Fruit fly (Drosophila melanogaster) whole organism, embryonic: ENCODE data around the gene CG18563.

Source experiments
- Adf1 ChIP-seq: fragments of 200-800 bp; sonication (Bioruptor generic); IDR thresholded peaks from 2 replicates; pipeline ENCODE4 v1.3.6; 2022; ENCODE audit warnings: missing biosample characterization, missing genetic modification characterization
- Aef1 ChIP-seq: fragments of 200-800 bp; sonication (Bioruptor generic); IDR thresholded peaks from 3 replicates; pipeline ENCODE4 v1.3.6; 2022; ENCODE audit warnings: missing biosample characterization, missing genetic modification characterization
- B-H2 ChIP-seq: fragments of 200-800 bp; sonication (Bioruptor generic); optimal IDR thresholded peaks from 2 replicates; lab custom pipeline; 2018; ENCODE audit warnings: missing biosample characterization, mild to moderate bottlenecking, missing genetic modification characterization
- CG10366 ChIP-seq: fragments of 200-800 bp; sonication (Bioruptor generic); IDR thresholded peaks from 2 replicates; pipeline ENCODE4 v1.3.6; 2022; ENCODE audit warnings: missing biosample characterization, missing genetic modification characterization
- CG11398 ChIP-seq: fragments of 200-800 bp; sonication (Bioruptor generic); optimal IDR thresholded peaks from 2 replicates; lab custom pipeline; 2016; ENCODE audit warnings: missing biosample characterization, missing genetic modification characterization
- CG12659 ChIP-seq: fragments of 200-800 bp; sonication (Bioruptor generic); optimal IDR thresholded peaks from 3 replicates; lab custom pipeline; 2017; ENCODE audit warnings: mild to moderate bottlenecking, missing biosample characterization, missing genetic modification reagents, missing genetic modification characterization
- CG13894 ChIP-seq: fragments of 200-800 bp; sonication (Bioruptor generic); optimal IDR thresholded peaks from 3 replicates; lab custom pipeline; 2018; ENCODE audit warnings: missing biosample characterization, mild to moderate bottlenecking, missing genetic modification characterization, moderate library complexity
- CG18011 ChIP-seq: fragments of 200-800 bp; sonication (Bioruptor generic); optimal IDR thresholded peaks from 2 replicates; lab custom pipeline; 2017; ENCODE audit warnings: missing biosample characterization, missing genetic modification characterization, mild to moderate bottlenecking, moderate library complexity, missing genotype
- CG2120 ChIP-seq: fragments of 200-800 bp; sonication (Bioruptor generic); optimal IDR thresholded peaks from 3 replicates; lab custom pipeline; 2016; ENCODE audit warnings: missing biosample characterization, missing genetic modification characterization
- CG3163 ChIP-seq: fragments of 200-800 bp; sonication (Bioruptor generic); optimal IDR thresholded peaks from 3 replicates; lab custom pipeline; 2016; ENCODE audit warnings: missing biosample characterization, missing genetic modification characterization
- CG42726 ChIP-seq: fragments of 200-800 bp; sonication (Bioruptor generic); IDR thresholded peaks from 2 replicates; pipeline ENCODE4 v1.3.6; 2022; ENCODE audit warnings: missing biosample characterization, missing genetic modification characterization; ENCODE audit not compliant: partially characterized antibody
- CG4424 ChIP-seq: fragments of 200-800 bp; sonication (Bioruptor generic); optimal IDR thresholded peaks from 3 replicates; lab custom pipeline; 2016; ENCODE audit warnings: missing biosample characterization, missing genetic modification characterization
- CG6254 ChIP-seq: fragments of 200-800 bp; sonication (Bioruptor generic); optimal IDR thresholded peaks from 3 replicates; lab custom pipeline; 2017; ENCODE audit warnings: mild to moderate bottlenecking, missing biosample characterization, missing genetic modification reagents, missing genetic modification characterization
- CG7745 ChIP-seq: fragments of 200-800 bp; sonication (Bioruptor generic); optimal IDR thresholded peaks from 2 replicates; lab custom pipeline; 2018; ENCODE audit warnings: missing biosample characterization, mild to moderate bottlenecking, missing genetic modification characterization, moderate library complexity
- CG9797 ChIP-seq: fragments of 200-800 bp; sonication (Bioruptor generic); optimal IDR thresholded peaks from 3 replicates; lab custom pipeline; 2018; ENCODE audit warnings: missing biosample characterization, mild to moderate bottlenecking, missing genetic modification characterization
- CrebB ChIP-seq: fragments of 200-800 bp; sonication (Bioruptor generic); optimal IDR thresholded peaks from 3 replicates; lab custom pipeline; 2018; ENCODE audit warnings: missing biosample characterization, mild to moderate bottlenecking, missing genetic modification characterization
- D ChIP-seq, 2 experiments: fragments of 200-800 bp in 1 of 2; fragments of >200 bp in 1 of 2; sonication (Bioruptor generic) in 1 of 2; optimal IDR thresholded peaks; 2 replicates in 1 of 2; 3 replicates in 1 of 2; lab custom pipeline; 2017; ENCODE audit warnings: mild to moderate bottlenecking in 1 of 2, missing biosample characterization in 1 of 2, missing genetic modification characterization in 1 of 2, missing genetic modification reagents in 1 of 2
- HmgZ ChIP-seq: fragments of 200-800 bp; sonication (Bioruptor generic); optimal IDR thresholded peaks from 2 replicates; lab custom pipeline; 2018; ENCODE audit warnings: missing biosample characterization, mild to moderate bottlenecking, missing genetic modification characterization
- MBD-R2 ChIP-seq: fragments of 200-800 bp; sonication (Bioruptor generic); IDR thresholded peaks from 2 replicates; pipeline ENCODE4 v1.3.6; 2022; ENCODE audit warnings: missing biosample characterization, missing genetic modification characterization
- NFAT ChIP-seq: fragments of 200-800 bp; sonication (Bioruptor generic); IDR thresholded peaks from 2 replicates; pipeline ENCODE4 v1.3.6; 2022; ENCODE audit warnings: missing biosample characterization, missing genetic modification characterization
- Sry-δ ChIP-seq: fragments of 200-800 bp; sonication (Bioruptor generic); optimal IDR thresholded peaks from 2 replicates; lab custom pipeline; 2016; ENCODE audit warnings: missing biosample characterization, missing genetic modification characterization
- Stat92E ChIP-seq, 3 experiments: fragments of >200 bp in 2 of 3; fragments of 200-800 bp in 1 of 3; sonication (Bioruptor generic) in 1 of 3; optimal IDR thresholded peaks; 2 replicates each; lab custom pipeline; 2017 to 2019; ENCODE audit warnings: missing biosample characterization in 3 of 3, missing genetic modification characterization in 3 of 3, mild to moderate bottlenecking in 1 of 3, moderate library complexity in 1 of 3
- Trl ChIP-seq, 3 experiments: fragments of >200 bp in 2 of 3; fragments of 200-800 bp in 1 of 3; sonication (Bioruptor generic) in 1 of 3; optimal IDR thresholded peaks; 2 replicates in 1 of 3; 3 replicates in 2 of 3; lab custom pipeline; 2016 to 2017; ENCODE audit warnings: missing biosample characterization in 1 of 3, missing genetic modification characterization in 1 of 3
- YL-1 ChIP-seq: fragments of 200-800 bp; sonication (Bioruptor generic); optimal IDR thresholded peaks from 3 replicates; lab custom pipeline; 2017; ENCODE audit warnings: missing biosample characterization, mild to moderate bottlenecking, missing genetic modification characterization
- caup ChIP-seq: fragments of 200-800 bp; sonication (Bioruptor generic); optimal IDR thresholded peaks from 3 replicates; lab custom pipeline; 2017; ENCODE audit warnings: missing biosample characterization, mild to moderate bottlenecking, missing genetic modification characterization, moderate library complexity; ENCODE audit not compliant: severe bottlenecking
- cg ChIP-seq: fragments of 200-800 bp; sonication (Bioruptor generic); optimal IDR thresholded peaks from 3 replicates; lab custom pipeline; 2019; ENCODE audit warnings: missing biosample characterization, mild to moderate bottlenecking, missing genetic modification characterization, moderate library complexity
- chinmo ChIP-seq: fragments of 200-800 bp; sonication (Bioruptor generic); IDR thresholded peaks from 4 replicates; pipeline ENCODE4 v1.3.6; 2022; ENCODE audit warnings: missing biosample characterization, missing genetic modification characterization; ENCODE audit not compliant: partially characterized antibody
- cwo ChIP-seq: fragments of 200-800 bp; sonication (Bioruptor generic); optimal IDR thresholded peaks from 3 replicates; lab custom pipeline; 2017; ENCODE audit warnings: missing biosample characterization, missing genetic modification characterization, mild to moderate bottlenecking, moderate library complexity, missing genetic modification reagents
- ewg ChIP-seq: fragments of 200-800 bp; sonication (Bioruptor generic); optimal IDR thresholded peaks from 3 replicates; lab custom pipeline; 2017; ENCODE audit warnings: mild to moderate bottlenecking, missing biosample characterization, missing genetic modification reagents, missing genetic modification characterization
- exex ChIP-seq: fragments of 200-800 bp; sonication (Bioruptor generic); optimal IDR thresholded peaks from 4 replicates; lab custom pipeline; 2018; ENCODE audit warnings: missing biosample characterization, mild to moderate bottlenecking, missing genetic modification characterization, moderate library complexity
- fd64A ChIP-seq: fragments of 200-800 bp; sonication (Bioruptor generic); optimal IDR thresholded peaks from 3 replicates; lab custom pipeline; 2018; ENCODE audit warnings: missing biosample characterization, mild to moderate bottlenecking, missing genetic modification characterization
- gfzf ChIP-seq: fragments of 200-800 bp; sonication (Bioruptor generic); optimal IDR thresholded peaks from 2 replicates; lab custom pipeline; 2016; ENCODE audit warnings: missing biosample characterization, mild to moderate bottlenecking, missing genetic modification characterization, moderate library complexity
- grau ChIP-seq: fragments of 200-800 bp; optimal IDR thresholded peaks from 3 replicates; lab custom pipeline; 2019; ENCODE audit warnings: missing biosample characterization, mild to moderate bottlenecking, missing genetic modification characterization, moderate library complexity
- inv ChIP-seq: fragments of 200-800 bp; sonication (Bioruptor generic); IDR thresholded peaks from 2 replicates; pipeline ENCODE4 v1.3.6; 2022; ENCODE audit warnings: missing biosample characterization, missing genetic modification characterization; ENCODE audit not compliant: partially characterized antibody
- kni ChIP-seq: fragments of 200-800 bp; sonication (Bioruptor generic); optimal IDR thresholded peaks from 3 replicates; lab custom pipeline; 2017; ENCODE audit warnings: mild to moderate bottlenecking, missing biosample characterization, missing genetic modification reagents, missing genetic modification characterization
- run ChIP-seq: fragments of 200-800 bp; sonication (Bioruptor generic); optimal IDR thresholded peaks from 3 replicates; lab custom pipeline; 2018; ENCODE audit warnings: missing biosample characterization, mild to moderate bottlenecking, missing genetic modification characterization
- sens ChIP-seq: fragments of 200-800 bp; sonication (Bioruptor generic); peaks from one replicate; lab custom pipeline; 2016; ENCODE audit warnings: missing biosample characterization, missing genetic modification characterization

Gene CG18563

dm6 chr2L:17472582-17473524, 15.0 kb upstream of the CG18563 start, which contains the start of gene BicD (continued):
- TF ChIP-seq caup (GFP tag; lab: Kevin White, UChicago) (peak; percentile 1), CG9797 (GFP tag; lab: Kevin White, UChicago) (peak; percentile 80), CG42726 (GFP tag; lab: Robert Waterston, UW) (peak; percentile 35; the same call in 1 of the 2 replicates), CG7745 (tag; lab: Kevin White, UChicago) (peak; percentile 9), exex (tag; lab: Kevin White, UChicago) (peak; percentile 94), CG12659 (peak; percentile 80), fd64A (no peak), chinmo (0 out of 4 replicates have a peak, but pooled peaks have one; percentile 62), MBD-R2 (GFP tag; lab: Robert Waterston, UW) (peak; percentile 52), inv (GFP tag; lab: Robert Waterston, UW) (peak; percentile 54), NFAT (GFP tag; lab: Robert Waterston, UW) (no peak), grau (tag; lab: Kevin White, UChicago) (peak; percentile 20), Sry-δ (peak; percentile 56), kni (GFP tag; lab: Kevin White, UChicago) (peak; percentile 3), CG6254 (GFP tag; lab: Kevin White, UChicago) (peak; percentile 7), Trl (optimal IDR thresholded peaks at IDR 0.05; lab: Kevin White, UChicago) (peak in 1 of 2 experiments; percentile 17), Trl (GFP tag; optimal IDR thresholded peaks at IDR 0.05; lab: Kevin White, UChicago) (no peak), CG4424 (GFP tag; lab: Kevin White, UChicago) (no peak), CG11398 (GFP tag; lab: Kevin White, UChicago) (no peak), CG13894 (tag; lab: Kevin White, UChicago) (peak; percentile 51), sens (GFP tag; lab: Kevin White, UChicago) (peak; percentile 37), HmgZ (tag; lab: Kevin White, UChicago) (peak; percentile 73), gfzf (peak; percentile 90), CG10366 (0 out of 2 replicates have a peak, but pooled peaks have one; percentile 8), Aef1 (GFP tag; lab: Robert Waterston, UW) (0 out of 3 replicates have a peak, but pooled peaks have one; percentile 12), CG3163 (GFP tag; lab: Kevin White, UChicago) (peak; percentile 5), Stat92E (GFP tag; optimal IDR thresholded peaks at IDR 0.05; lab: Kevin White, UChicago) (peak in 1 of 3 experiments; percentile 17), B-H2 (GFP tag; lab: Kevin White, UChicago) (no peak), D (optimal IDR thresholded peaks at IDR 0.05; lab: Kevin White, UChicago) (peak; percentile 46), D (GFP tag; optimal IDR thresholded peaks at IDR 0.05; lab: Kevin White, UChicago) (no peak)
- TF ChIP-seq, all 482 proteins: peak for 143

- peak; percentile 11 for TF ChIP-seq HmgZ (tag; lab: Kevin White, UChicago)
- peak; percentile 11 for TF ChIP-seq CG2120
- TF ChIP-seq grau (tag; lab: Kevin White, UChicago) = peak; percentile 4
- peak; percentile 10 for TF ChIP-seq CG18011 (GFP tag; lab: Kevin White, UChicago)
- no peak for TF ChIP-seq CrebB (tag; lab: Kevin White, UChicago)
- no peak for TF ChIP-seq Adf1 (GFP tag; lab: Robert Waterston, UW)
- peak; percentile 41 to 59 for TF ChIP-seq Trl (optimal IDR thresholded peaks at IDR 0.05; lab: Kevin White, UChicago)
- no peak for TF ChIP-seq Trl (GFP tag; optimal IDR thresholded peaks at IDR 0.05; lab: Kevin White, UChicago)
- TF ChIP-seq ewg (GFP tag; lab: Kevin White, UChicago) = no peak
- peak; percentile 29 for TF ChIP-seq CG3163 (GFP tag; lab: Kevin White, UChicago)
- no peak for TF ChIP-seq run (tag; lab: Kevin White, UChicago)
- no peak for TF ChIP-seq YL-1 (GFP tag; lab: Kevin White, UChicago)
- TF ChIP-seq cg (GFP tag; lab: Kevin White, UChicago) = peak; percentile 37
- peak; percentile 93 for TF ChIP-seq cwo
Observed at dm6 chr2L:17471524-17471923, 13.7 kb upstream of the CG18563 start, which contains the start of gene Sgt. Gene Sgt, plus strand, starts transcription at chr2L:17471603.
